Worm (Caenorhabditis elegans) whole organism, late embryonic: Measurements from ENCODE around the gene str-150.

Experiments
- C08G9.2 ChIP-seq: sonication (generic microtip); optimal IDR thresholded peaks from 2 replicates; lab custom pipeline; 2016; ENCODE audit warnings: mild to moderate bottlenecking, missing genetic modification characterization, moderate library complexity, missing compliant biosample characterization
- C38D4.7 ChIP-seq: fragments of 200-800 bp; sonication (Bioruptor generic); optimal IDR thresholded peaks from 2 replicates; lab custom pipeline; 2018; ENCODE audit warnings: mild to moderate bottlenecking, missing genetic modification characterization, moderate library complexity, missing compliant biosample characterization
- F13H6.1 ChIP-seq: sonication (generic microtip); optimal IDR thresholded peaks from 2 replicates; lab custom pipeline; 2016; ENCODE audit warnings: missing genetic modification characterization, missing compliant biosample characterization
- K02D7.2 ChIP-seq: sonication (generic microtip); optimal IDR thresholded peaks from 2 replicates; lab custom pipeline; 2017; ENCODE audit warnings: mild to moderate bottlenecking, missing genetic modification characterization, missing compliant biosample characterization
- K09A11.1 ChIP-seq: sonication (generic microtip); optimal IDR thresholded peaks from 2 replicates; lab custom pipeline; 2017; ENCODE audit warnings: antibody characterized with exemption, mild to moderate bottlenecking, missing genetic modification characterization, missing compliant biosample characterization; ENCODE audit not compliant: insufficient read depth
- T23F11.4 ChIP-seq: fragments of 200-800 bp; sonication (Bioruptor generic); optimal IDR thresholded peaks from 2 replicates; lab custom pipeline; 2018; ENCODE audit warnings: mild to moderate bottlenecking, missing genetic modification characterization, missing compliant biosample characterization
- ahr-1 ChIP-seq: sonication (generic microtip); optimal IDR thresholded peaks from 2 replicates; lab custom pipeline; 2016; ENCODE audit warnings: missing genetic modification characterization, missing compliant biosample characterization
- ama-1 ChIP-seq: fragments of 150-350 bp; optimal IDR thresholded peaks from 2 replicates; lab custom pipeline; 2014
- ceh-2 ChIP-seq: sonication (generic microtip); optimal IDR thresholded peaks from 2 replicates; lab custom pipeline; 2016; ENCODE audit warnings: missing genotype, missing genetic modification characterization, missing compliant biosample characterization
- ceh-22 ChIP-seq: sonication (generic microtip); optimal IDR thresholded peaks from 2 replicates; lab custom pipeline; 2017; ENCODE audit warnings: missing biosample characterization, missing genetic modification characterization
- ceh-30 ChIP-seq: fragments of 150-350 bp; optimal IDR thresholded peaks from 2 replicates; lab custom pipeline; 2014; ENCODE audit warnings: missing biosample characterization, missing genetic modification characterization
- ceh-31 ChIP-seq: sonication (generic microtip); optimal IDR thresholded peaks from 2 replicates; lab custom pipeline; 2016; ENCODE audit warnings: missing genetic modification characterization, missing compliant biosample characterization
- ceh-34 ChIP-seq: sonication (generic microtip); optimal IDR thresholded peaks from 2 replicates; lab custom pipeline; 2016; ENCODE audit warnings: mild to moderate bottlenecking, missing genetic modification characterization, missing compliant biosample characterization
- ceh-48 ChIP-seq: sonication (generic microtip); optimal IDR thresholded peaks from 2 replicates; lab custom pipeline; 2016; ENCODE audit warnings: missing genetic modification characterization, inconsistent platforms, missing compliant biosample characterization
- ceh-6 ChIP-seq: fragments of 200-800 bp; sonication (Bioruptor generic); optimal IDR thresholded peaks from 2 replicates; lab custom pipeline; 2018; ENCODE audit warnings: mild to moderate bottlenecking, missing genetic modification characterization, missing compliant biosample characterization
- dmd-4 ChIP-seq: sonication (generic microtip); optimal IDR thresholded peaks from 2 replicates; lab custom pipeline; 2016; ENCODE audit warnings: borderline replicate concordance, missing genetic modification characterization, missing compliant biosample characterization
- dve-1 ChIP-seq: sonication (generic microtip); optimal IDR thresholded peaks from 2 replicates; lab custom pipeline; 2017; ENCODE audit warnings: antibody characterized with exemption, mild to moderate bottlenecking, missing genetic modification characterization, missing compliant biosample characterization
- elt-4 ChIP-seq: sonication (generic microtip); optimal IDR thresholded peaks from 2 replicates; lab custom pipeline; 2016; ENCODE audit warnings: missing genetic modification characterization, missing compliant biosample characterization
- ets-4 ChIP-seq: sonication (generic microtip); optimal IDR thresholded peaks from 2 replicates; lab custom pipeline; 2016; ENCODE audit warnings: missing genetic modification characterization, missing compliant biosample characterization
- eyg-1 ChIP-seq: sonication (generic microtip); optimal IDR thresholded peaks from 2 replicates; lab custom pipeline; 2016; ENCODE audit warnings: missing genotype, missing genetic modification characterization, missing compliant biosample characterization
- fax-1 ChIP-seq: sonication (generic microtip); optimal IDR thresholded peaks from 2 replicates; lab custom pipeline; 2016; ENCODE audit warnings: missing genotype, missing genetic modification characterization, missing compliant biosample characterization
- fkh-6 ChIP-seq: sonication (generic microtip); optimal IDR thresholded peaks from 2 replicates; lab custom pipeline; 2016; ENCODE audit warnings: missing genetic modification characterization, missing compliant biosample characterization
- gmeb-2 ChIP-seq: sonication (generic microtip); optimal IDR thresholded peaks from 2 replicates; lab custom pipeline; 2016; ENCODE audit warnings: missing genetic modification characterization, inconsistent platforms, missing compliant biosample characterization
- hlh-15 ChIP-seq: sonication (generic microtip); optimal IDR thresholded peaks from 2 replicates; lab custom pipeline; 2016; ENCODE audit warnings: missing genetic modification characterization, missing compliant biosample characterization
- hlh-30 ChIP-seq: sonication (generic microtip); optimal IDR thresholded peaks from 2 replicates; lab custom pipeline; 2017; ENCODE audit warnings: antibody characterized with exemption, missing genetic modification characterization, missing compliant biosample characterization; ENCODE audit not compliant: insufficient read depth
- hlh-6 ChIP-seq: sonication (generic microtip); optimal IDR thresholded peaks from 2 replicates; lab custom pipeline; 2016; ENCODE audit warnings: missing genotype, missing genetic modification characterization, missing compliant biosample characterization
- hlh-8 ChIP-seq: sonication (generic microtip); optimal IDR thresholded peaks from 2 replicates; lab custom pipeline; 2016; ENCODE audit warnings: missing genotype, missing genetic modification characterization, missing compliant biosample characterization
- lim-6 ChIP-seq: sonication (generic microtip); optimal IDR thresholded peaks from 2 replicates; lab custom pipeline; 2016; ENCODE audit warnings: missing genetic modification characterization, missing compliant biosample characterization
- lin-11 ChIP-seq: fragments of 200-800 bp; sonication (Bioruptor generic); optimal IDR thresholded peaks from 2 replicates; lab custom pipeline; 2018; ENCODE audit warnings: mild to moderate bottlenecking, missing genetic modification characterization, missing compliant biosample characterization
- madf-2 ChIP-seq: sonication (generic microtip); optimal IDR thresholded peaks from 2 replicates; lab custom pipeline; 2017; ENCODE audit warnings: missing genetic modification characterization, missing compliant biosample characterization
- nfya-1 ChIP-seq: sonication (generic microtip); optimal IDR thresholded peaks from 2 replicates; lab custom pipeline; 2017; ENCODE audit warnings: missing genetic modification characterization, mild to moderate bottlenecking, missing compliant biosample characterization, antibody characterized with exemption, moderate library complexity
- npax-4 ChIP-seq: sonication (generic microtip); optimal IDR thresholded peaks from 2 replicates; lab custom pipeline; 2016; ENCODE audit warnings: missing genetic modification characterization, missing compliant biosample characterization
- odd-2 ChIP-seq: sonication (generic microtip); optimal IDR thresholded peaks from 2 replicates; lab custom pipeline; 2017; ENCODE audit warnings: antibody characterized with exemption, mild to moderate bottlenecking, missing genetic modification characterization, missing compliant biosample characterization
- pag-3 ChIP-seq: sonication (generic microtip); optimal IDR thresholded peaks from 2 replicates; lab custom pipeline; 2016; ENCODE audit warnings: missing compliant biosample characterization, missing genetic modification characterization, borderline replicate concordance
- pat-9 ChIP-seq: fragments of 200-800 bp; sonication (Bioruptor generic); optimal IDR thresholded peaks from 2 replicates; lab custom pipeline; 2018; ENCODE audit warnings: mild to moderate bottlenecking, missing genetic modification characterization, moderate library complexity, missing compliant biosample characterization
- pax-1 ChIP-seq: fragments of 150-350 bp; optimal IDR thresholded peaks from 2 replicates; lab custom pipeline; 2014; ENCODE audit warnings: missing biosample characterization, missing genetic modification characterization
- pha-4 ChIP-seq: fragments of 150-350 bp; optimal IDR thresholded peaks from 2 replicates; lab custom pipeline; 2018; ENCODE audit warnings: missing biosample characterization, missing genetic modification reagents, missing genetic modification characterization
- pqm-1 ChIP-seq: sonication (generic microtip); optimal IDR thresholded peaks from 2 replicates; lab custom pipeline; 2016; ENCODE audit warnings: missing genetic modification characterization, missing compliant biosample characterization
- pros-1 ChIP-seq: fragments of 150-350 bp; optimal IDR thresholded peaks from 2 replicates; lab custom pipeline; 2014; ENCODE audit warnings: missing biosample characterization, missing genetic modification reagents, missing genetic modification characterization
- ref-2 ChIP-seq: sonication (generic microtip); optimal IDR thresholded peaks from 2 replicates; lab custom pipeline; 2016; ENCODE audit warnings: missing genetic modification characterization, missing compliant biosample characterization
- rnt-1 ChIP-seq: sonication (generic microtip); optimal IDR thresholded peaks from 2 replicates; lab custom pipeline; 2016; ENCODE audit warnings: missing genetic modification characterization, missing compliant biosample characterization
- sdc-2 ChIP-seq: sonication (generic microtip); optimal IDR thresholded peaks from 2 replicates; lab custom pipeline; 2016; ENCODE audit warnings: missing genotype, missing genetic modification characterization, missing compliant biosample characterization
- sox-2 ChIP-seq: fragments of 200-800 bp; sonication (Bioruptor generic); IDR thresholded peaks from 2 replicates; pipeline ENCODE4 v1.3.6; 2022; ENCODE audit warnings: missing genetic modification reagents, missing genetic modification characterization, missing compliant biosample characterization
- tbx-7 ChIP-seq: sonication (generic microtip); optimal IDR thresholded peaks from 2 replicates; lab custom pipeline; 2016; ENCODE audit warnings: missing genotype, missing genetic modification characterization, missing compliant biosample characterization
- ttx-3 ChIP-seq: sonication (generic microtip); optimal IDR thresholded peaks from 2 replicates; lab custom pipeline; 2016; ENCODE audit warnings: missing genetic modification reagents, missing genetic modification characterization, missing compliant biosample characterization
- unc-55 ChIP-seq: sonication (generic microtip); optimal IDR thresholded peaks from 2 replicates; lab custom pipeline; 2017; ENCODE audit warnings: missing biosample characterization, missing genetic modification reagents, missing genetic modification characterization
- unc-86 ChIP-seq: sonication (generic microtip); optimal IDR thresholded peaks from 2 replicates; lab custom pipeline; 2016; ENCODE audit warnings: missing genetic modification characterization, missing compliant biosample characterization

Gene str-150

DNA sequence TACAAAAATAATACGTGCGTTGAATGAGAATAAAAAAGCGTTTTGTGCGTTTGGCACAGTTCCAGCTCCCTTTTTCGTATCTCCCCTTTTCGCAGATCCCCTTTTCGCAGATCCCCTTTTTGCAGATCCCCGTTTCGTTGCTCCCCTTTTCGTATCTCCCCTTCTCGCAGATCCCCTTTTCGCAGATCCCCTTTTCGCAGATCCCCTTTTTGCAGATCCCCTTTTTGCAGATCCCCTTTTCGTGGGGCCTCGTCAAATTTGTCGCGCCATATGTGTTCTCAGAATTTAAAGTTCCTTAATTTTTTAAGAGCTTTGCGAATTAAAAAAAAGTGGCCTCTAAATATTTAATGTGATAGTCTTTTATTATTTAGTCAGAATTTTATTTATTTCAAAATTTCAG is 30.1 kb upstream of the str-150 start, which contains the start of gene Y32B12B.4 (continued):
- no peak for TF ChIP-seq npax-4
- TF ChIP-seq ets-4 (tag; lab: Kevin White, UChicago), result peak; percentile 82
- TF ChIP-seq unc-86 (tag; lab: Kevin White, UChicago), result peak; percentile 56
- peak; percentile 76 for TF ChIP-seq ahr-1 (tag; lab: Kevin White, UChicago)
- TF ChIP-seq gmeb-2 (tag; lab: Kevin White, UChicago), result peak; percentile 38
- no peak for TF ChIP-seq dve-1
- no peak for TF ChIP-seq nfya-1 (tag; lab: Kevin White, UChicago)
- peak; percentile 18 for TF ChIP-seq ceh-6
- TF ChIP-seq K09A11.1, result no peak
- peak; percentile 94 for TF ChIP-seq fax-1 (tag; lab: Kevin White, UChicago)
- peak; percentile 70 for TF ChIP-seq ceh-34 (tag; lab: Kevin White, UChicago)
- peak; percentile 91 for TF ChIP-seq F13H6.1 (tag; lab: Kevin White, UChicago)
- TF ChIP-seq pat-9 (tag; lab: Kevin White, UChicago), result no peak
- TF ChIP-seq T23F11.4 (GFP tag; lab: Kevin White, UChicago), result no peak
- TF ChIP-seq pros-1 (tag; lab: Kevin White, UChicago), result no peak
- no peak for TF ChIP-seq eyg-1 (tag; lab: Kevin White, UChicago)
- TF ChIP-seq pag-3 (tag; lab: Kevin White, UChicago), result peak; percentile 70
- no peak for TF ChIP-seq ceh-48 (tag; lab: Kevin White, UChicago)
- TF ChIP-seq hlh-30 (tag; lab: Kevin White, UChicago), result no peak
- TF ChIP-seq ceh-22 (tag; lab: Kevin White, UChicago), result no peak
- TF ChIP-seq pha-4 (tag; lab: Kevin White, UChicago), result no peak
- peak; percentile 94 for TF ChIP-seq ref-2
- peak; percentile 86 for TF ChIP-seq hlh-6 (tag; lab: Kevin White, UChicago)

DNA sequence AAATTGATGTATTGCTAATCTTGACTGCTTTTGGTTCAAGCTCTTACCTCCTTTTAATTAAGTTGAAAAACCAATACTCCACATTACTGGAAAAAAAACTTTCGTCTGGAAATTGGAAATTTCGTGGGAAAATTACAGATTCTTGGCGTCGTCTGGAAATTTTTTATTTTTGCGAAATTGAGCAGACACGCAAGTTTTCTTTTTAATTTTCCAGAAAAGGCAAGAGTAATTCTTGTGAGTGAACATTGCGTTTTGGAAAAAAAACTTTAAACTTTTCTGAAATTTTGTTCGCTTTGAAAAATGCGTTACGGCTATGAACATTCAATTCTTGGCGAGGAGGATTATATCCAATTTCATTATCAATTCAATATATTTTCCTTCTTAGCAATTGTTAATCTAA is 17.4 kb upstream of the str-150 start, which contains the start of gene sru-45:
Gene sru-45, plus strand, starts transcription at position 301 of the 400 bp plus-strand sequence.
- no peak for TF ChIP-seq lin-11 (tag; lab: Kevin White, UChicago)
- TF ChIP-seq hlh-15 (tag; lab: Kevin White, UChicago), result no peak
- no peak for TF ChIP-seq ceh-2 (tag; lab: Kevin White, UChicago)
- no peak for TF ChIP-seq fkh-6
- no peak for TF ChIP-seq C38D4.7 (GFP tag; lab: Kevin White, UChicago)
- TF ChIP-seq dmd-4 (tag; lab: Kevin White, UChicago), result no peak
- TF ChIP-seq pros-1 (tag; lab: Kevin White, UChicago), result no peak
- TF ChIP-seq K02D7.2, result no peak
- TF ChIP-seq pqm-1 (tag; lab: Kevin White, UChicago), result no peak
- TF ChIP-seq ceh-31 (tag; lab: Kevin White, UChicago), result no peak
- no peak for TF ChIP-seq hlh-8 (tag; lab: Kevin White, UChicago)
- no peak for TF ChIP-seq unc-55 (GFP tag; lab: Kevin White, UChicago)

DNA sequence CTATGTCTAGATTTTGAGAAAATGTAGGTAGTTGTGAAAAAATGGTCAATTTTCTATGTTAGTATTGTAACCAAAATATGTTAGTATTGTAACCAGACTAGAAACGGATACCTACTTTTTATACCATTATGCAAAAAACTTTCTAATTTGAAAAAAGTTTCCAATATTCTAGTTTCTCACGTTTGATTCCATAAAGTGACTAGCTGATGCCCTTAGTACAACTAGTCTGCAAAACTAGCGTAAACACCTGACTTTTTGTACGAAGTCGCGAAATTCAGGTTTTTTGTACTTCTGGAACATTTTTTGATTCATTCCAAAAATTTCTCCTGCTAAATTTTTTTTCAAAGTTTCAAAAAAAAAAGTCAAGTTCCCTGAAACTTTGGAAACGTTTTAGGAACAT is 15.0 kb upstream of the str-150 start:
- TF ChIP-seq ceh-6 (no peak), ama-1 (no peak), hlh-30 (tag; lab: Kevin White, UChicago) (no peak), fkh-6 (no peak), ceh-22 (tag; lab: Kevin White, UChicago) (no peak), pax-1 (tag; lab: Kevin White, UChicago) (no peak), dve-1 (no peak), hlh-8 (tag; lab: Kevin White, UChicago) (no peak), rnt-1 (tag; lab: Kevin White, UChicago) (no peak), T23F11.4 (GFP tag; lab: Kevin White, UChicago) (no peak)

DNA sequence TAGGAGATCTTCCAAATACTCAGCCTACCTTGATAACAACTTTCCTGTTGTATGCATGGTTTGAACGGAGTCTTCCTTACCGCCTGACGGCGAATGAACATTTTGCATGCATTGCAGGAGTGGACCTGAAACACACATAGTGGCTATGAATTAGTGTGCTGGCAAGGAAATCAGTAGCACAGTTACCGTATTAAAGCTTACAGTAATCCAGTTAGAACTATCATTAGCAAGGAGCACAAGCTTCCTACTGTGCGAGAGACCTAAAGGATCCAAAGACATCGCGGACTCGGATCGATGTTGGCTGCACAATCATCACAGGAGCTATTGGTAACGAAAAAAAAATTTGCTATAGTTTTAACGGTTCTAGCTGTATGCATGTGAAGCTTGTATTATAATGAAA is 12.4 kb upstream of the str-150 start, which contains the start of gene nhr-233:
Gene nhr-233, minus strand, starts transcription at position 101 of the 400 bp plus-strand sequence.
- TF ChIP-seq sdc-2 (tag; lab: Kevin White, UChicago) (no peak), ceh-34 (tag; lab: Kevin White, UChicago) (no peak), elt-4 (tag; lab: Kevin White, UChicago) (no peak), C08G9.2 (no peak), fkh-6 (no peak), tbx-7 (no peak), sox-2 (GFP tag; lab: Robert Waterston, UW) (no peak), ref-2 (no peak), madf-2 (no peak), lim-6 (tag; lab: Kevin White, UChicago) (no peak), odd-2 (tag; lab: Kevin White, UChicago) (no peak), ttx-3 (tag; lab: Kevin White, UChicago) (no peak), ceh-30 (tag; lab: Kevin White, UChicago) (no peak), dve-1 (no peak), hlh-30 (tag; lab: Kevin White, UChicago) (no peak), rnt-1 (tag; lab: Kevin White, UChicago) (no peak)
